Worm (Caenorhabditis elegans): ENCODE results near the gene idpp-12.

DNA sequence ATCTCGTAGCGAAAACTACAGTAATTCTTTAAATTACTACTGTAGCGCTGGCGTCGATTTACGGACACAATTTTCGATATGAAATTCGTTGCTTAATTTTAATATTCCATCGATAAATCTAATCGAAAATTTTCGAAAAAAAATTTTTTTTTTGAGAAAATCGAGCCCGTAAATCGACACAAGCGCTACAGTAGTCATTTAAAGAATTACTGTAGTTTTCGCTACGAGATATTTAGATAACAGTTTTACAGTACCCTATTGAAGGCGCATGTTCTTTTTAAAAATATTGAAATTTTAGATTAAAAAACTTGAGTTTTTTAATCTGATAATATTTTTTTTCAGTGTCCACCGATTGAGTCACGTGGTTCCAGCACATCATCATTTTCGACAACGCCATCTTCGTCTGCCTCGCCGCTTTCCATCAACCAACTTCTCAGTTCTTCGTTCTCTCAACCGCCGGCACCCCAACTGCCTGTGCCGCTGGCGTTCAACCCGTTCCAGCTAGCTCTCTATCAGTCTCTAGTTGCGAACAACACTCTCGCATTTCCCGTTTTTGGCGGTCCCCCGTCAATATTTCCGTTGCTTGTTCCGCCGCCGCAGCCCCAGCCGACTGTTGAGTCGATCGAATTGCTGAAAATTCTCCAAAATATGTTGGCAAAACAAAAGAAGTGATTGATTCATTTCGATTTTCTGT lies 9.8 kb upstream of the idpp-12 start:
- no peak for TF ChIP-seq lin-13 (GFP tag; optimal IDR thresholded peaks at IDR 0.05)
- no peak for TF ChIP-seq ztf-11 (tag; optimal IDR thresholded peaks at IDR 0.05)
- TF ChIP-seq aly-2 (tag; optimal IDR thresholded peaks at IDR 0.05) = no peak
- TF ChIP-seq jun-1 (tag; optimal IDR thresholded peaks at IDR 0.05) = no peak
- no peak for TF ChIP-seq ama-1 (optimal IDR thresholded peaks at IDR 0.05)
- no peak for TF ChIP-seq nhr-28 (tag; optimal IDR thresholded peaks at IDR 0.05)
- TF ChIP-seq unc-30 (tag; optimal IDR thresholded peaks at IDR 0.05) = no peak
- TF ChIP-seq unc-130 (tag; optimal IDR thresholded peaks at IDR 0.05) = no peak
- no peak for TF ChIP-seq efl-1 (optimal IDR thresholded peaks at IDR 0.05)
- TF ChIP-seq efl-1 (GFP tag; optimal IDR thresholded peaks at IDR 0.05 in 1 of 2) = peak in 1 of 2 experiments; percentile 79
- TF ChIP-seq pqm-1 (tag; optimal IDR thresholded peaks at IDR 0.05) = no peak
- no peak for TF ChIP-seq tbx-2 (tag; optimal IDR thresholded peaks at IDR 0.05)

Data from whole organism, L1 larva.